Fruit fly (Drosophila melanogaster): Measurements from ENCODE around the gene CG3156.
A peak's percentile ranks its signal among the peaks of the same experiment; 100 is the strongest.

CG3156 gene

dm6 chrX:523179-523851 lies 35.6 kb downstream of the CG3156 start, which contains the start of gene elav (continued):
- peak; percentile 94 for TF ChIP-seq CG3065 (GFP tag; optimal IDR thresholded peaks at IDR 0.05)
- TF ChIP-seq CG12104 (GFP tag; optimal IDR thresholded peaks at IDR 0.05) = peak; percentile 97
- peak; percentile 93 for TF ChIP-seq ERR (GFP tag; optimal IDR thresholded peaks at IDR 0.05)
- TF ChIP-seq CG13296 (GFP tag; optimal IDR thresholded peaks at IDR 0.05) = peak; percentile 99
- peak; percentile 99 for TF ChIP-seq CG6854 (GFP tag; optimal IDR thresholded peaks at IDR 0.05)
- peak; percentile 96 for TF ChIP-seq Rx (GFP tag; IDR thresholded peaks at IDR 0.05)
- TF ChIP-seq CG11560 (tag; IDR thresholded peaks at IDR 0.05) = peak; percentile 91
- TF ChIP-seq NC2α (GFP tag; optimal IDR thresholded peaks at IDR 0.05) = peak; percentile 91
- TF ChIP-seq slou (GFP tag; optimal IDR thresholded peaks at IDR 0.05) = peak; percentile 97
- peak; percentile 97 for TF ChIP-seq pum (GFP tag; optimal IDR thresholded peaks at IDR 0.05)
- peak; percentile 98 for TF ChIP-seq Six4 (GFP tag; optimal IDR thresholded peaks at IDR 0.05)
- peak; percentile 99 for TF ChIP-seq CG2202 (tag; optimal IDR thresholded peaks at IDR 0.05)
- TF ChIP-seq toy (GFP tag; IDR thresholded peaks at IDR 0.05) = peak; percentile 96
- peak; percentile 95 for TF ChIP-seq Dip3 (GFP tag; optimal IDR thresholded peaks at IDR 0.05)
- TF ChIP-seq cas (GFP tag; IDR thresholded peaks at IDR 0.05) = peak; percentile 96
- peak; percentile 87 for TF ChIP-seq CG2116 (GFP tag; optimal IDR thresholded peaks at IDR 0.05)
- TF ChIP-seq Eip74EF (GFP tag; optimal IDR thresholded peaks at IDR 0.05) = peak in 1 of 2 experiments; percentile 98
- TF ChIP-seq CG6813 (GFP tag; optimal IDR thresholded peaks at IDR 0.05) = peak; percentile 99
- TF ChIP-seq Ptx1 (GFP tag; IDR thresholded peaks at IDR 0.05) = peak; percentile 98
- peak; percentile 92 for TF ChIP-seq tup (GFP tag; optimal IDR thresholded peaks at IDR 0.05)
- peak; percentile 96 for TF ChIP-seq pho (GFP tag; optimal IDR thresholded peaks at IDR 0.05)
- TF ChIP-seq jigr1 (GFP tag; IDR thresholded peaks at IDR 0.05) = peak; percentile 94
- peak; percentile 98 for TF ChIP-seq CG17568 (GFP tag; optimal IDR thresholded peaks at IDR 0.05)
- peak; percentile 97 for TF ChIP-seq Ssrp (tag; optimal IDR thresholded peaks at IDR 0.05)
- peak; percentile 97 for TF ChIP-seq YL-1 (GFP tag; optimal IDR thresholded peaks at IDR 0.05)
- peak; percentile 93 for TF ChIP-seq CG1603 (tag; optimal IDR thresholded peaks at IDR 0.05)
- TF ChIP-seq oc (tag; optimal IDR thresholded peaks at IDR 0.05) = peak; percentile 99
- peak; percentile 86 for TF ChIP-seq ab (GFP tag; optimal IDR thresholded peaks at IDR 0.05)
- TF ChIP-seq CG15479 (GFP tag; optimal IDR thresholded peaks at IDR 0.05) = peak; percentile 29
- peak; percentile 96 for TF ChIP-seq jumu (GFP tag; optimal IDR thresholded peaks at IDR 0.05)
- 0 out of 3 replicates have a peak, but pooled peaks have one; percentile 34 for TF ChIP-seq CG6791 (GFP tag; IDR thresholded peaks at IDR 0.05; ENCODE audit: partially characterized antibody)
- peak; percentile 100 for TF ChIP-seq sens (GFP tag)
- peak; percentile 99 for TF ChIP-seq CG1529 (GFP tag; optimal IDR thresholded peaks at IDR 0.05)
- TF ChIP-seq Gug (GFP tag; IDR thresholded peaks at IDR 0.05) = peak; percentile 97
- peak; percentile 97 for TF ChIP-seq Blimp-1 (GFP tag; optimal IDR thresholded peaks at IDR 0.05)
- TF ChIP-seq CG4282 (GFP tag; optimal IDR thresholded peaks at IDR 0.05) = peak; percentile 82
- TF ChIP-seq nmo (GFP tag; optimal IDR thresholded peaks at IDR 0.05) = peak; percentile 99
- peak; percentile 96 for TF ChIP-seq CG12942 (GFP tag; optimal IDR thresholded peaks at IDR 0.05)
- TF ChIP-seq CG43689 (GFP tag; IDR thresholded peaks at IDR 0.05) = peak; percentile 93
- TF ChIP-seq CG9932 (GFP tag; IDR thresholded peaks at IDR 0.05) = peak; percentile 99
- TF ChIP-seq zen (tag; optimal IDR thresholded peaks at IDR 0.05) = peak; percentile 98
- TF ChIP-seq trh (GFP tag; optimal IDR thresholded peaks at IDR 0.05) = peak; percentile 97
- TF ChIP-seq rib (GFP tag; IDR thresholded peaks at IDR 0.05) = peak; percentile 97
- no peak for TF ChIP-seq hth (optimal IDR thresholded peaks at IDR 0.05)
- TF ChIP-seq Hr51 (GFP tag; optimal IDR thresholded peaks at IDR 0.05) = peak; percentile 98 to 99
- peak; percentile 97 for TF ChIP-seq schlank (tag; optimal IDR thresholded peaks at IDR 0.05)
- TF ChIP-seq gfzf (GFP tag; optimal IDR thresholded peaks at IDR 0.05) = peak; percentile 15
- TF ChIP-seq CG7271 (tag; optimal IDR thresholded peaks at IDR 0.05) = peak; percentile 90
- TF ChIP-seq CG8359 (GFP tag; optimal IDR thresholded peaks at IDR 0.05; ENCODE audit: borderline replicate concordance) = peak; percentile 92

Data from whole organism, embryonic.